Comparison of ENCODE assay signal across 3 fruit fly cellular contexts in the genomic region with DNA sequence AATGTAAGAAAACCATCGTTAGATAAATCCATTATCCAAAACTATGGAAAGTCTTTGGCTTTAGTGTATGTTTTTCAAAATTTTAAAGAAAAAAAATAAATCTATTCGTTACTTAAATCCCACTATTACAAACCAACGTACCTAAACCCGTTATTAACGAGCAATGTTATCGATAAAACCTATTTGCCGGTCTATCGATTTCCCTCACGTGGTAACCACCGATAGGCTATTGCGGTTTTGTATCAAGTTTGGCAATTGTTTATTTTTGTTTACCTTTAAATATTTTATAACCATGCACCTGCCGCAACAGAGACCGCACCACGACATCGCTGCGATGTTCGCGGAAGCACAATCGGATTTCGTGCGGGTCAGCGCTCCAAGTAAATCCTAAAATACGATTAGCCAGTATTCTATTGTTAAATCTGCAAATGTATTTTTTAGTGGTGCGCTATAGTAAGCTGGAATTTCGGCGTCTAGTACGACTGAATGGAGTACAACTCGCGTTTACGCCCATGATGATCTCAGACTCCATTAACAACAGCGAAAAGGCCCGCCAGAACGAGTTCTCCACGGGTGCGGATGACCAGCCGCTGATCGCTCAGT.
TF ChIP-seq lines count a peak whose summit lies in the region.

A gene (plus strand): TSS at position 206 of the 603 bp plus-strand sequence.

- no peak for TF ChIP-seq CTCF in whole organism, embryonic (GFP tag; optimal IDR thresholded peaks at IDR 0.05; lab: Kevin White, UChicago)

TF ChIP-seq in whole organism, adult, 20 proteins besides CTCF, POLR2A, EP300 and RAD21:
- peak; percentile 58 for TF ChIP-seq Mnt (GFP tag; optimal IDR thresholded peaks at IDR 0.05; lab: Kevin White, UChicago)
- no peak for TF ChIP-seq CG12768 (GFP tag; optimal IDR thresholded peaks at IDR 0.05; lab: Kevin White, UChicago)
- no peak for TF ChIP-seq CG5204 (GFP tag; optimal IDR thresholded peaks at IDR 0.05; lab: Kevin White, UChicago)
- no peak for TF ChIP-seq bab1 (GFP tag; optimal IDR thresholded peaks at IDR 0.05; lab: Kevin White, UChicago)
- no peak for TF ChIP-seq kay (GFP tag; lab: Kevin White, UChicago; ENCODE audit: borderline replicate concordance)

TF ChIP-seq in whole organism, embryonic, 481 proteins besides CTCF, POLR2A, EP300 and RAD21 (continues in another document):
- no peak for TF ChIP-seq ken (GFP tag; IDR thresholded peaks at IDR 0.05; lab: Robert Waterston, UW)
- TF ChIP-seq unc-4 (GFP tag; IDR thresholded peaks at IDR 0.05; lab: Robert Waterston, UW; ENCODE audit: partially characterized antibody): peak; percentile 70
- TF ChIP-seq twi (tag; optimal IDR thresholded peaks at IDR 0.05; lab: Kevin White, UChicago): no peak
- no peak for TF ChIP-seq Hsf (GFP tag; optimal IDR thresholded peaks at IDR 0.05; lab: Kevin White, UChicago)
- TF ChIP-seq Med (GFP tag; lab: Kevin White, UChicago): peak; percentile 9
- TF ChIP-seq bbx (GFP tag; IDR thresholded peaks at IDR 0.05; lab: Robert Waterston, UW; ENCODE audit: partially characterized antibody): peak; percentile 95
- TF ChIP-seq knrl (GFP tag; IDR thresholded peaks at IDR 0.05; lab: Robert Waterston, UW; ENCODE audit: partially characterized antibody): peak; percentile 56; the same call in 2 of the 3 replicates
- no peak for TF ChIP-seq CG9609 (GFP tag; optimal IDR thresholded peaks at IDR 0.05; lab: Kevin White, UChicago)
- TF ChIP-seq btn (GFP tag; optimal IDR thresholded peaks at IDR 0.05; lab: Kevin White, UChicago): no peak
- peak; percentile 95 for TF ChIP-seq ato (GFP tag; IDR thresholded peaks at IDR 0.05; lab: Robert Waterston, UW; ENCODE audit: partially characterized antibody)
- no peak for TF ChIP-seq CG3726 (GFP tag; IDR thresholded peaks at IDR 0.05; lab: Robert Waterston, UW)
- TF ChIP-seq CG16813 (GFP tag; IDR thresholded peaks at IDR 0.05; lab: Robert Waterston, UW; ENCODE audit: partially characterized antibody): peak; percentile 73
- no peak for TF ChIP-seq CG17186 (GFP tag; optimal IDR thresholded peaks at IDR 0.05; lab: Kevin White, UChicago)
- TF ChIP-seq MBD-R2 (GFP tag; IDR thresholded peaks at IDR 0.05; lab: Robert Waterston, UW): peak; percentile 40; the same call in 1 of the 2 replicates
- peak; percentile 82; the same call in 1 of the 2 replicates for TF ChIP-seq amos (GFP tag; IDR thresholded peaks at IDR 0.05; lab: Robert Waterston, UW; ENCODE audit: partially characterized antibody)
- peak; percentile 85 for TF ChIP-seq vnd (GFP tag; IDR thresholded peaks at IDR 0.05; lab: Robert Waterston, UW; ENCODE audit: partially characterized antibody)
- no peak for TF ChIP-seq Spps (tag; optimal IDR thresholded peaks at IDR 0.05; lab: Kevin White, UChicago)
- no peak for TF ChIP-seq CG4360 (GFP tag; IDR thresholded peaks at IDR 0.05; lab: Robert Waterston, UW)
- peak; percentile 94 for TF ChIP-seq CG7963 (GFP tag; IDR thresholded peaks at IDR 0.05; lab: Robert Waterston, UW; ENCODE audit: partially characterized antibody)
- no peak for TF ChIP-seq Oli (tag; optimal IDR thresholded peaks at IDR 0.05; lab: Kevin White, UChicago)
- peak; percentile 21 for TF ChIP-seq MESR4 (GFP tag; optimal IDR thresholded peaks at IDR 0.05; lab: Kevin White, UChicago)
- peak; percentile 37 for TF ChIP-seq Sry-δ (GFP tag; optimal IDR thresholded peaks at IDR 0.05; lab: Kevin White, UChicago)
- TF ChIP-seq CG13287 (GFP tag; IDR thresholded peaks at IDR 0.05; lab: Robert Waterston, UW; ENCODE audit: partially characterized antibody): peak; percentile 88
- peak; percentile 87 for TF ChIP-seq Bgb (GFP tag; IDR thresholded peaks at IDR 0.05; lab: Robert Waterston, UW; ENCODE audit: partially characterized antibody)
- peak; percentile 80 for TF ChIP-seq Scr (GFP tag; IDR thresholded peaks at IDR 0.05; lab: Robert Waterston, UW; ENCODE audit: partially characterized antibody)
- peak; percentile 95 for TF ChIP-seq mld (GFP tag; IDR thresholded peaks at IDR 0.05; lab: Robert Waterston, UW; ENCODE audit: partially characterized antibody)
- peak; percentile 8 for TF ChIP-seq CG11504 (tag; optimal IDR thresholded peaks at IDR 0.05; lab: Kevin White, UChicago)
- TF ChIP-seq Doc3 (GFP tag; IDR thresholded peaks at IDR 0.05; lab: Robert Waterston, UW; ENCODE audit: partially characterized antibody): peak; percentile 79
- TF ChIP-seq scrt (GFP tag; optimal IDR thresholded peaks at IDR 0.05; lab: Kevin White, UChicago): no peak
- no peak for TF ChIP-seq CG5180 (GFP tag; optimal IDR thresholded peaks at IDR 0.05; lab: Kevin White, UChicago)
- no peak for TF ChIP-seq CG34422 (GFP tag; IDR thresholded peaks at IDR 0.05; lab: Robert Waterston, UW)
- TF ChIP-seq Dll (GFP tag; IDR thresholded peaks at IDR 0.05; lab: Robert Waterston, UW; ENCODE audit: partially characterized antibody): peak; percentile 83
- TF ChIP-seq hb (GFP tag; IDR thresholded peaks at IDR 0.05; lab: Robert Waterston, UW; ENCODE audit: partially characterized antibody): peak; percentile 93
- peak; percentile 97 for TF ChIP-seq chinmo (GFP tag; IDR thresholded peaks at IDR 0.05; lab: Robert Waterston, UW; ENCODE audit: partially characterized antibody)
- TF ChIP-seq stwl (tag; optimal IDR thresholded peaks at IDR 0.05; lab: Kevin White, UChicago): peak; percentile 54

TF ChIP-seq in whole organism, wandering third instar larva, 38 proteins besides CTCF, POLR2A, EP300 and RAD21:
- no peak for TF ChIP-seq Jra (GFP tag; optimal IDR thresholded peaks at IDR 0.05; lab: Kevin White, UChicago)
- TF ChIP-seq Myc (optimal IDR thresholded peaks at IDR 0.05; lab: Kevin White, UChicago): peak; percentile 36
